Fruit fly (Drosophila melanogaster): ENCODE results near the gene Mhc.

Gene Mhc

DNA sequence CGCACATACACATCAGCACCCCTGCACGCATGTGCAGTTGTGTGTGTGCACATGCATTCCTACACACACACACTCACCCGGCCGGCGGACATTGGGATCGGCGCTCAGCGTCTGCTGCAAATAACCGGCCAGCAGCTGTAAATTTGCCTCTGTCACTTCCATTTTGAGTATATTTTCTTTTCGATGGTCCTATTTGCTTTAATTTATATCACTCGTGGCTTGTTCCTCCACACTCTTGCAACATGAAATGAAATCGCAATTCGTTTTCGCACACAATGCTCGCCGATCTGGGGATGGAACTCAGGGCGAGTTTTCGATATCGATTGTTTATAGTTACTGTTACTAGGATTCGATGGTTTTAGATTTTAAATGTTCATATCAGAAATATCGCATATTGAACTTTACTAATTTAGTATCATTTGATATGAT lies 58.6 kb downstream of the Mhc start, which contains the start of gene Cse1 (continued):
- TF ChIP-seq nmo (GFP tag; optimal IDR thresholded peaks at IDR 0.05) (peak; percentile 40), lbe (GFP tag; optimal IDR thresholded peaks at IDR 0.05) (no peak), HLH4C (GFP tag; IDR thresholded peaks at IDR 0.05; ENCODE audit: partially characterized antibody) (peak; percentile 50), Myb (GFP tag; optimal IDR thresholded peaks at IDR 0.05) (peak; percentile 12), chinmo (GFP tag; IDR thresholded peaks at IDR 0.05; ENCODE audit: partially characterized antibody) (0 out of 4 replicates have a peak, but pooled peaks have one; percentile 56), MESR4 (GFP tag; optimal IDR thresholded peaks at IDR 0.05) (peak; percentile 20), CG2129 (GFP tag; IDR thresholded peaks at IDR 0.05; ENCODE audit: partially characterized antibody) (peak; percentile 56), MBD-R2 (GFP tag; IDR thresholded peaks at IDR 0.05) (peak; percentile 45; the same call in 1 of the 2 replicates), Doc3 (GFP tag; IDR thresholded peaks at IDR 0.05; ENCODE audit: partially characterized antibody) (0 out of 3 replicates have a peak, but pooled peaks have one; percentile 40), E2f1 (GFP tag; IDR thresholded peaks at IDR 0.05) (peak; percentile 32; the same call in 1 of the 2 replicates), tin (GFP tag; optimal IDR thresholded peaks at IDR 0.05) (no peak), insv (GFP tag; optimal IDR thresholded peaks at IDR 0.05) (peak in 1 of 2 experiments; percentile 34), BEAF-32 (GFP tag; optimal IDR thresholded peaks at IDR 0.05) (peak; percentile 71), zfh2 (GFP tag; optimal IDR thresholded peaks at IDR 0.05) (no peak), CG9797 (GFP tag; optimal IDR thresholded peaks at IDR 0.05) (peak; percentile 17), gfzf (GFP tag; optimal IDR thresholded peaks at IDR 0.05) (peak; percentile 13), knrl (GFP tag; IDR thresholded peaks at IDR 0.05; ENCODE audit: partially characterized antibody) (peak; percentile 68), cg (GFP tag; optimal IDR thresholded peaks at IDR 0.05) (peak; percentile 93), Dp (GFP tag; optimal IDR thresholded peaks at IDR 0.05) (peak; percentile 23), ewg (GFP tag; optimal IDR thresholded peaks at IDR 0.05) (peak; percentile 67), CG6791 (GFP tag; IDR thresholded peaks at IDR 0.05; ENCODE audit: partially characterized antibody) (0 out of 3 replicates have a peak, but pooled peaks have one; percentile 49), nerfin-1 (tag; optimal IDR thresholded peaks at IDR 0.05) (peak; percentile 98), CG14710 (tag; optimal IDR thresholded peaks at IDR 0.05) (peak; percentile 16), CG15479 (GFP tag; optimal IDR thresholded peaks at IDR 0.05) (peak; percentile 47), CG16863 (GFP tag; optimal IDR thresholded peaks at IDR 0.05) (no peak), CG6654 (GFP tag; optimal IDR thresholded peaks at IDR 0.05) (no peak), phol (tag; optimal IDR thresholded peaks at IDR 0.05) (peak; percentile 18), CG11723 (GFP tag; optimal IDR thresholded peaks at IDR 0.05) (no peak), HLH3B (GFP tag; IDR thresholded peaks at IDR 0.05) (no peak), sd (tag; optimal IDR thresholded peaks at IDR 0.05) (peak; percentile 76), odd (GFP tag; optimal IDR thresholded peaks at IDR 0.05) (no peak), Scr (GFP tag; IDR thresholded peaks at IDR 0.05; ENCODE audit: partially characterized antibody) (peak; percentile 78), CG34422 (GFP tag; IDR thresholded peaks at IDR 0.05) (peak; percentile 92), CG17186 (GFP tag; optimal IDR thresholded peaks at IDR 0.05) (no peak), vnd (GFP tag; IDR thresholded peaks at IDR 0.05; ENCODE audit: partially characterized antibody) (0 out of 3 replicates have a peak, but pooled peaks have one; percentile 27), bbx (GFP tag; IDR thresholded peaks at IDR 0.05; ENCODE audit: partially characterized antibody) (peak; percentile 55; the same call in 1 of the 2 replicates), Nf-YC (tag; optimal IDR thresholded peaks at IDR 0.05) (no peak), hb (GFP tag; IDR thresholded peaks at IDR 0.05; ENCODE audit: partially characterized antibody) (peak; percentile 52; the same call in 1 of the 3 replicates), CG2116 (GFP tag; optimal IDR thresholded peaks at IDR 0.05) (peak; percentile 23), CG42726 (GFP tag; IDR thresholded peaks at IDR 0.05; ENCODE audit: partially characterized antibody) (no peak; the same call in 1 of the 2 replicates), sob (GFP tag; IDR thresholded peaks at IDR 0.05) (no peak), hbn (GFP tag; IDR thresholded peaks at IDR 0.05; ENCODE audit: partially characterized antibody) (0 out of 2 replicates have a peak, but pooled peaks have one; percentile 39), CG2120 (GFP tag; optimal IDR thresholded peaks at IDR 0.05) (no peak), CG12659 (GFP tag; optimal IDR thresholded peaks at IDR 0.05) (peak; percentile 21), CG8944 (GFP tag; optimal IDR thresholded peaks at IDR 0.05) (no peak), gt (GFP tag; IDR thresholded peaks at IDR 0.05) (no peak), CG13287 (GFP tag; IDR thresholded peaks at IDR 0.05; ENCODE audit: partially characterized antibody) (peak; percentile 70), Sin3A (optimal IDR thresholded peaks at IDR 0.05) (peak; percentile 68)

Data from whole organism, embryonic.